Worm (Caenorhabditis elegans) whole organism, L1 larva: ENCODE results near the gene ZK829.3.

Source experiments
- C04F5.9 ChIP-seq: sonication (generic microtip); optimal IDR thresholded peaks from 2 replicates; lab custom pipeline; 2016; ENCODE audit warnings: missing genetic modification characterization, missing compliant biosample characterization
- C34B4.2 ChIP-seq: sonication (generic microtip); optimal IDR thresholded peaks from 2 replicates; lab custom pipeline; 2017; ENCODE audit warnings: mild to moderate bottlenecking, missing genetic modification characterization, missing compliant biosample characterization
- Y116A8C.19 ChIP-seq: sonication (generic microtip); optimal IDR thresholded peaks from 2 replicates; lab custom pipeline; 2016; ENCODE audit warnings: missing compliant biosample characterization, missing genetic modification characterization, borderline replicate concordance
- alr-1 ChIP-seq: fragments of 200-800 bp; sonication (Bioruptor generic); optimal IDR thresholded peaks from 2 replicates; lab custom pipeline; 2018; ENCODE audit warnings: borderline replicate concordance, mild to moderate bottlenecking, missing genetic modification characterization, missing compliant biosample characterization
- blmp-1 ChIP-seq: fragments of 150-350 bp; optimal IDR thresholded peaks from 2 replicates; lab custom pipeline; 2014; ENCODE audit warnings: missing biosample characterization, missing genetic modification characterization
- ceh-63 ChIP-seq: fragments of 200-800 bp; sonication (Bioruptor generic); optimal IDR thresholded peaks from 2 replicates; lab custom pipeline; 2018; ENCODE audit warnings: mild to moderate bottlenecking, missing genetic modification characterization, missing compliant biosample characterization
- ces-1 ChIP-seq: fragments of 150-350 bp; optimal IDR thresholded peaks from 2 replicates; lab custom pipeline; 2014; ENCODE audit warnings: missing biosample characterization, missing genetic modification reagents, missing genetic modification characterization
- dsc-1 ChIP-seq: sonication (generic microtip); optimal IDR thresholded peaks from 2 replicates; lab custom pipeline; 2016; ENCODE audit warnings: mild to moderate bottlenecking, missing genetic modification characterization, missing compliant biosample characterization
- efl-1 ChIP-seq, 4 experiments: fragments of 150-350 bp; optimal IDR thresholded peaks in 3 of 4; peaks in 1 of 4; 1 replicate in 1 of 4; 2 replicates in 3 of 4; lab custom pipeline; 2014; ENCODE audit warnings: missing biosample characterization in 2 of 4, missing genetic modification characterization in 2 of 4, missing genetic modification reagents in 2 of 4
- egl-13 ChIP-seq: sonication (generic microtip); optimal IDR thresholded peaks from 2 replicates; lab custom pipeline; 2016; ENCODE audit warnings: missing genotype, missing genetic modification reagents, missing genetic modification characterization, missing compliant biosample characterization
- egl-27 ChIP-seq, 2 experiments: fragments of 150-350 bp in 1 of 2; sonication (generic microtip); optimal IDR thresholded peaks; 3 replicates each; lab custom pipeline; 2017 to 2018; ENCODE audit warnings: missing biosample characterization in 2 of 2, missing genetic modification characterization in 2 of 2, missing genetic modification reagents in 2 of 2
- elt-2 ChIP-seq: sonication (generic microtip); optimal IDR thresholded peaks from 2 replicates; lab custom pipeline; 2016; ENCODE audit warnings: missing genetic modification characterization, mild to moderate bottlenecking, inconsistent platforms, missing compliant biosample characterization, missing genetic modification reagents
- elt-3 ChIP-seq, 6 experiments: fragments of 150-350 bp in 1 of 6; sonication (generic microtip); optimal IDR thresholded peaks; 2 replicates each; lab custom pipeline; 2017 to 2018; ENCODE audit warnings: missing biosample characterization in 6 of 6, missing genetic modification characterization in 6 of 6, inconsistent platforms in 1 of 6
- fkh-10 ChIP-seq: sonication (generic microtip); optimal IDR thresholded peaks from 2 replicates; lab custom pipeline; 2017; ENCODE audit warnings: missing biosample characterization, missing genetic modification reagents, missing genetic modification characterization
- fkh-4 ChIP-seq: sonication (generic microtip); optimal IDR thresholded peaks from 2 replicates; lab custom pipeline; 2016; ENCODE audit warnings: missing compliant biosample characterization, missing genetic modification characterization, borderline replicate concordance
- fos-1 ChIP-seq: fragments of 150-350 bp; optimal IDR thresholded peaks from 2 replicates; lab custom pipeline; 2014; ENCODE audit warnings: missing biosample characterization, missing genetic modification characterization
- irx-1 ChIP-seq: sonication (generic microtip); optimal IDR thresholded peaks from 2 replicates; lab custom pipeline; 2016; ENCODE audit warnings: missing genetic modification characterization, missing compliant biosample characterization
- lin-14 ChIP-seq: fragments of 200-800 bp; sonication (Bioruptor generic); optimal IDR thresholded peaks from 2 replicates; lab custom pipeline; 2018; ENCODE audit warnings: mild to moderate bottlenecking, missing genetic modification characterization, moderate library complexity, missing compliant biosample characterization
- lin-35 ChIP-seq, 2 experiments: fragments of 150-350 bp; optimal IDR thresholded peaks; 2 replicates each; lab custom pipeline; 2014; ENCODE audit warnings: missing biosample characterization in 2 of 2, missing genetic modification characterization in 2 of 2, missing genetic modification reagents in 2 of 2
- mab-9 ChIP-seq: fragments of 200-800 bp; sonication (Bioruptor generic); IDR thresholded peaks from 2 replicates; pipeline ENCODE4 v1.3.6; 2022; ENCODE audit warnings: missing genetic modification reagents, missing genetic modification characterization, missing compliant biosample characterization
- mef-2 ChIP-seq: fragments of 150-350 bp; optimal IDR thresholded peaks from 2 replicates; lab custom pipeline; 2014; ENCODE audit warnings: missing biosample characterization, missing genetic modification characterization
- nhr-12 ChIP-seq: sonication (generic microtip); optimal IDR thresholded peaks from 2 replicates; lab custom pipeline; 2017; ENCODE audit warnings: missing biosample characterization, missing genetic modification characterization
- nhr-19 ChIP-seq: fragments of 200-800 bp; sonication (Bioruptor generic); conservative IDR thresholded peaks from 2 replicates; pipeline ENCODE4 v1.3.6; 2022; ENCODE audit warnings: missing genetic modification characterization, missing compliant biosample characterization
- nhr-20 ChIP-seq: sonication (generic microtip); optimal IDR thresholded peaks from 2 replicates; lab custom pipeline; 2016; ENCODE audit warnings: mild to moderate bottlenecking, missing genetic modification characterization, missing compliant biosample characterization
- nhr-237 ChIP-seq: fragments of 150-350 bp; optimal IDR thresholded peaks from 2 replicates; lab custom pipeline; 2014; ENCODE audit warnings: missing biosample characterization, missing genetic modification characterization
- nhr-28 ChIP-seq: fragments of 150-350 bp; optimal IDR thresholded peaks from 2 replicates; lab custom pipeline; 2014; ENCODE audit warnings: missing biosample characterization, missing genetic modification characterization
- nhr-47 ChIP-seq: sonication (generic microtip); optimal IDR thresholded peaks from 2 replicates; lab custom pipeline; 2016; ENCODE audit warnings: mild to moderate bottlenecking, missing genetic modification characterization, moderate library complexity, missing compliant biosample characterization
- nhr-71 ChIP-seq: sonication (generic microtip); optimal IDR thresholded peaks from 2 replicates; lab custom pipeline; 2016; ENCODE audit warnings: mild to moderate bottlenecking, missing genetic modification characterization, moderate library complexity, missing compliant biosample characterization
- nhr-77 ChIP-seq: fragments of 150-350 bp; optimal IDR thresholded peaks from 2 replicates; lab custom pipeline; 2014; ENCODE audit warnings: missing biosample characterization, missing genetic modification characterization
- nhr-85 ChIP-seq: sonication (generic microtip); peaks from one replicate; lab custom pipeline; 2016; ENCODE audit warnings: missing genetic modification characterization, inconsistent platforms, missing compliant biosample characterization
- pqm-1 ChIP-seq: sonication (generic microtip); optimal IDR thresholded peaks from 3 replicates; lab custom pipeline; 2017; ENCODE audit warnings: missing biosample characterization, missing genetic modification characterization
- snu-23 ChIP-seq: sonication (generic microtip); optimal IDR thresholded peaks from 2 replicates; lab custom pipeline; 2016; ENCODE audit warnings: missing genetic modification characterization, missing compliant biosample characterization
- tbx-2 ChIP-seq: sonication (generic microtip); optimal IDR thresholded peaks from 2 replicates; lab custom pipeline; 2016; ENCODE audit warnings: missing genetic modification characterization, missing compliant biosample characterization
- unc-30 ChIP-seq: sonication (generic microtip); optimal IDR thresholded peaks from 2 replicates; lab custom pipeline; 2017; ENCODE audit warnings: missing biosample characterization, missing genetic modification characterization
- unc-86 ChIP-seq: sonication (generic microtip); optimal IDR thresholded peaks from 2 replicates; lab custom pipeline; 2016; ENCODE audit warnings: missing genetic modification characterization, missing compliant biosample characterization
- unc-98 ChIP-seq: fragments of 200-800 bp; sonication (Bioruptor generic); IDR thresholded peaks from 2 replicates; pipeline ENCODE4 v1.3.6; 2022; ENCODE audit warnings: missing genetic modification characterization, missing compliant biosample characterization
- vab-15 ChIP-seq: sonication (generic microtip); optimal IDR thresholded peaks from 2 replicates; lab custom pipeline; 2017; ENCODE audit warnings: missing genotype, mild to moderate bottlenecking, missing genetic modification characterization, missing compliant biosample characterization
- zag-1 ChIP-seq: fragments of 150-350 bp; optimal IDR thresholded peaks from 2 replicates; lab custom pipeline; 2014; ENCODE audit warnings: missing biosample characterization, missing genetic modification characterization
- zip-4 ChIP-seq: fragments of 200-800 bp; sonication (Bioruptor generic); optimal IDR thresholded peaks from 2 replicates; lab custom pipeline; 2018; ENCODE audit warnings: mild to moderate bottlenecking, missing genetic modification characterization, moderate library complexity, missing compliant biosample characterization
- ztf-11 ChIP-seq, 2 experiments: sonication (generic microtip); optimal IDR thresholded peaks; 2 replicates each; lab custom pipeline; 2016 to 2017; ENCODE audit warnings: missing genetic modification characterization in 2 of 2, missing biosample characterization in 1 of 2, missing compliant biosample characterization in 1 of 2
- ztf-4 ChIP-seq: fragments of 150-350 bp; optimal IDR thresholded peaks from 2 replicates; lab custom pipeline; 2014; ENCODE audit warnings: missing biosample characterization, missing genetic modification characterization

The ZK829.3 gene

DNA sequence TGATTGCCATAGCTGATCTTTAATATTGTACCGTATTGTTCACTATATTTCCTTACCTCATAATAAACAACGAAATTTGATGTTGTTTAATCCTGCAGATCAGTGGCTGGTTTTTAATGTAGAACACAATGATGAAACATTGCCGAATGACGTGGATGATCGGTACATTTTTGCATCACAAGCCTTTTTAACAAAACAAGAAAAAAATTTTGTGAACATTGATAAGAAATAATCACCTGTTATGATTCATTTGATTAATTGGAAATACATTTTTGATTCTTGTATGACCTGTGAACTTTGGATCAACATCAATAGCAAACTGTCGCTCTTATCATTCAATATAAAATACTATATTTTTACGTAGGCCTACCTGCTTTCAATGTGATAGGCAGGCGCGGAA is 42.7 kb downstream of the ZK829.3 start:
- TF ChIP-seq unc-98 (GFP tag; lab: Robert Waterston, UW) (no peak), elt-3 (tag; optimal IDR thresholded peaks at IDR 0.05; lab: Kevin White, UChicago) (peak in 1 of 6 experiments; percentile 30), irx-1 (tag; lab: Kevin White, UChicago) (no peak), nhr-12 (tag; lab: Kevin White, UChicago) (no peak), zag-1 (tag; lab: Kevin White, UChicago) (no peak), Y116A8C.19 (tag; lab: Kevin White, UChicago) (no peak), nhr-85 (tag; lab: Kevin White, UChicago) (peak; percentile 45), vab-15 (tag; lab: Kevin White, UChicago) (no peak), nhr-237 (no peak), elt-2 (no peak), ces-1 (GFP tag; lab: Kevin White, UChicago) (no peak), mab-9 (GFP tag; lab: Robert Waterston, UW) (no peak), zip-4 (GFP tag; lab: Kevin White, UChicago) (no peak), ztf-11 (tag; optimal IDR thresholded peaks at IDR 0.05; lab: Kevin White, UChicago) (no peak), unc-30 (tag; lab: Kevin White, UChicago) (no peak), nhr-71 (tag; lab: Kevin White, UChicago) (no peak), nhr-47 (tag; lab: Kevin White, UChicago) (no peak), dsc-1 (tag; lab: Kevin White, UChicago) (no peak), ceh-63 (no peak), nhr-77 (tag; lab: Kevin White, UChicago) (no peak), efl-1 (optimal IDR thresholded peaks at IDR 0.05; lab: Kevin White, UChicago) (no peak), efl-1 (GFP tag; optimal IDR thresholded peaks at IDR 0.05 in 1 of 2; lab: Kevin White, UChicago) (peak in 1 of 2 experiments; percentile 48), lin-14 (GFP tag; lab: Kevin White, UChicago) (no peak), fos-1 (tag; lab: Kevin White, UChicago) (no peak)

DNA sequence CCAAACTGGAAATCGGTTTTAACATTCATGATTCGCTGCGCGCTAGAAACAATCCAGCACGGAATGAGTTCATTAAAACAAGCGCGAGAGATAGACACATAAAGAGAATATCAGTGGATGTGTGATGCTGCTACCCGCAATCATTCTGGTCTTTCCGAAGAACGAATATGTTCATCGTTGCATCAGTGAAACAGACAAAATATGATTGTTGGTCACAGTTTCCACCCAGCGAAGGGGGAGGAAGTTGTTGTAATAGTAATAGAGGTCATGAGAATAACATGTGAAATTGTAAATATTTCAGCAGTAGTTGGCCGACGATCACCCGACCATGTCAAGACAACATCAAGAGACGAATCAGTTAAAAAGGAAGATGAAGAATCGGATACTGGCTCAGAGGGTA is 44.3 kb downstream of the ZK829.3 start:
- TF ChIP-seq nhr-71 (tag; lab: Kevin White, UChicago) (peak; percentile 29), nhr-20 (peak; percentile 37), pqm-1 (tag; lab: Kevin White, UChicago) (no peak), zip-4 (GFP tag; lab: Kevin White, UChicago) (no peak), egl-27 (tag; optimal IDR thresholded peaks at IDR 0.05; lab: Kevin White, UChicago) (no peak), tbx-2 (tag; lab: Kevin White, UChicago) (peak; percentile 26), ztf-11 (tag; optimal IDR thresholded peaks at IDR 0.05; lab: Kevin White, UChicago) (no peak), fkh-4 (tag; lab: Kevin White, UChicago) (no peak), egl-13 (no peak), unc-98 (GFP tag; lab: Robert Waterston, UW) (no peak), unc-86 (no peak), mef-2 (tag; lab: Kevin White, UChicago) (no peak), nhr-19 (GFP tag; lab: Robert Waterston, UW) (0 out of 2 replicates have a peak, but pooled peaks have one; percentile 6), Y116A8C.19 (tag; lab: Kevin White, UChicago) (no peak), nhr-77 (tag; lab: Kevin White, UChicago) (no peak), C34B4.2 (tag; lab: Kevin White, UChicago) (no peak), fos-1 (tag; lab: Kevin White, UChicago) (no peak), lin-35 (GFP tag; optimal IDR thresholded peaks at IDR 0.05; lab: Kevin White, UChicago) (peak in 1 of 2 experiments; percentile 32), elt-3 (tag; optimal IDR thresholded peaks at IDR 0.05; lab: Kevin White, UChicago) (peak in 1 of 6 experiments; percentile 26), dsc-1 (tag; lab: Kevin White, UChicago) (no peak), blmp-1 (peak; percentile 32), nhr-28 (tag; lab: Kevin White, UChicago) (no peak), alr-1 (no peak), fkh-10 (GFP tag; lab: Kevin White, UChicago) (no peak), ztf-4 (no peak), snu-23 (peak; percentile 22), C04F5.9 (tag; lab: Kevin White, UChicago) (no peak), nhr-85 (tag; lab: Kevin White, UChicago) (peak; percentile 6)
